Worm (Caenorhabditis elegans) whole organism, early embryonic: Measurements from ENCODE around the gene F55D1.1.

ENCODE experiments used
- B0310.2 ChIP-seq: sonication (generic microtip); optimal IDR thresholded peaks from 2 replicates; lab custom pipeline; 2016; ENCODE audit warnings: mild to moderate bottlenecking, missing genetic modification characterization, missing compliant biosample characterization
- F13C5.2 ChIP-seq: sonication (generic microtip); optimal IDR thresholded peaks from 2 replicates; lab custom pipeline; 2017; ENCODE audit warnings: mild to moderate bottlenecking, missing genetic modification characterization, inconsistent platforms, missing compliant biosample characterization
- ama-1 ChIP-seq: fragments of 150-350 bp; optimal IDR thresholded peaks from 2 replicates; lab custom pipeline; 2014
- ceh-13 ChIP-seq: fragments of 200-800 bp; sonication (Bioruptor generic); optimal IDR thresholded peaks from 2 replicates; lab custom pipeline; 2018; ENCODE audit warnings: mild to moderate bottlenecking, missing genetic modification characterization, missing compliant biosample characterization
- ets-7 ChIP-seq: sonication (generic microtip); optimal IDR thresholded peaks from 2 replicates; lab custom pipeline; 2016; ENCODE audit warnings: missing genotype, missing genetic modification characterization, missing compliant biosample characterization
- flt-1 ChIP-seq: fragments of 200-800 bp; sonication (Bioruptor generic); IDR thresholded peaks from 2 replicates; pipeline ENCODE4 v1.3.6; 2022; ENCODE audit warnings: missing genetic modification characterization, missing compliant biosample characterization
- hmg-4 ChIP-seq: fragments of 200-800 bp; sonication (Bioruptor generic); optimal IDR thresholded peaks from 2 replicates; lab custom pipeline; 2018; ENCODE audit warnings: mild to moderate bottlenecking, missing genetic modification characterization, missing compliant biosample characterization
- hnd-1 ChIP-seq: sonication (generic microtip); optimal IDR thresholded peaks from 2 replicates; lab custom pipeline; 2016; ENCODE audit warnings: missing genetic modification characterization, missing compliant biosample characterization
- scrt-1 ChIP-seq: fragments of 200-800 bp; sonication (Bioruptor generic); IDR thresholded peaks from 2 replicates; pipeline ENCODE4 v1.3.6; 2022; ENCODE audit warnings: missing genetic modification characterization, missing compliant biosample characterization
- sea-1 ChIP-seq: fragments of 200-800 bp; sonication (Bioruptor generic); conservative IDR thresholded peaks from 2 replicates; pipeline ENCODE4 v1.3.6; 2022; ENCODE audit warnings: missing genetic modification characterization, missing compliant biosample characterization
- tbx-11 ChIP-seq: fragments of 200-800 bp; sonication (Bioruptor generic); IDR thresholded peaks from 2 replicates; pipeline ENCODE4 v1.3.6; 2022; ENCODE audit warnings: missing genetic modification characterization, missing compliant biosample characterization
- tbx-37 ChIP-seq: fragments of 200-800 bp; sonication (Bioruptor generic); conservative IDR thresholded peaks from 2 replicates; pipeline ENCODE4 v1.3.6; 2022; ENCODE audit warnings: missing genetic modification reagents, missing genetic modification characterization, missing compliant biosample characterization
- tra-4 ChIP-seq: sonication (generic microtip); optimal IDR thresholded peaks from 2 replicates; lab custom pipeline; 2017; ENCODE audit warnings: missing genetic modification characterization, missing compliant biosample characterization

ce11 chrX:5479300-5479811, 10.3 kb upstream of the F55D1.1 start, which contains the start of gene dlg-1:
- TF ChIP-seq ama-1 (lab: Kevin White, UChicago): no peak
- TF ChIP-seq ceh-13 (GFP tag; lab: Kevin White, UChicago): no peak
- TF ChIP-seq tra-4 (tag; lab: Kevin White, UChicago): no peak
- no peak for TF ChIP-seq B0310.2 (tag; lab: Kevin White, UChicago)
- TF ChIP-seq flt-1 (GFP tag; lab: Robert Waterston, UW): no peak
- no peak for TF ChIP-seq F13C5.2 (tag; lab: Kevin White, UChicago)
- TF ChIP-seq hnd-1 (tag; lab: Kevin White, UChicago): no peak
- TF ChIP-seq tbx-37 (GFP tag; lab: Robert Waterston, UW): no peak
- TF ChIP-seq ets-7 (tag; lab: Kevin White, UChicago): no peak
- no peak for TF ChIP-seq sea-1 (GFP tag; lab: Robert Waterston, UW)
- TF ChIP-seq hmg-4 (GFP tag; lab: Kevin White, UChicago): no peak
- no peak for TF ChIP-seq tbx-11 (GFP tag; lab: Robert Waterston, UW)
- TF ChIP-seq scrt-1 (GFP tag; lab: Robert Waterston, UW): no peak
